Worm (Caenorhabditis elegans) whole organism, L4 larva: ENCODE measurements around the gene T19C3.3.

ENCODE experiments used
- D1046.2 ChIP-seq: fragments of 200-800 bp; sonication (Bioruptor generic); IDR thresholded peaks from 2 replicates; pipeline ENCODE4 v1.3.6; 2022; ENCODE audit warnings: missing genetic modification characterization, missing compliant biosample characterization
- F10B5.3 ChIP-seq: sonication (generic microtip); optimal IDR thresholded peaks from 2 replicates; lab custom pipeline; 2016; ENCODE audit warnings: mild to moderate bottlenecking, missing genetic modification characterization, missing compliant biosample characterization
- F49E8.2 ChIP-seq: sonication (generic microtip); optimal IDR thresholded peaks from 2 replicates; lab custom pipeline; 2016; ENCODE audit warnings: missing compliant biosample characterization, mild to moderate bottlenecking, missing genetic modification characterization, borderline replicate concordance
- R02D3.7 ChIP-seq: fragments of 150-350 bp; sonication (generic microtip); optimal IDR thresholded peaks from 3 replicates; lab custom pipeline; 2014; ENCODE audit warnings: missing biosample characterization, missing genetic modification characterization
- T20F7.1 ChIP-seq: fragments of 200-800 bp; sonication (Bioruptor generic); optimal IDR thresholded peaks from 2 replicates; lab custom pipeline; 2018; ENCODE audit warnings: mild to moderate bottlenecking, missing genetic modification characterization, missing compliant biosample characterization
- Y105C5A.15 ChIP-seq: fragments of 200-800 bp; sonication (Bioruptor generic); IDR thresholded peaks from 2 replicates; pipeline ENCODE4 v1.3.6; 2022; ENCODE audit warnings: missing genetic modification characterization, missing compliant biosample characterization
- Y48G9A.11 ChIP-seq: fragments of 200-800 bp; sonication (Bioruptor generic); IDR thresholded peaks from 2 replicates; pipeline ENCODE4 v1.3.6; 2022; ENCODE audit warnings: missing genetic modification reagents, missing genetic modification characterization, missing compliant biosample characterization
- Y5F2A.4 ChIP-seq: fragments of 200-800 bp; sonication (Bioruptor generic); optimal IDR thresholded peaks from 2 replicates; lab custom pipeline; 2018; ENCODE audit warnings: mild to moderate bottlenecking, missing genetic modification characterization, missing compliant biosample characterization
- ZK337.2 ChIP-seq: fragments of 200-800 bp; sonication (Bioruptor generic); IDR thresholded peaks from 2 replicates; pipeline ENCODE4 v1.3.6; 2022; ENCODE audit warnings: missing genetic modification reagents, missing genetic modification characterization, missing compliant biosample characterization
- ama-1 ChIP-seq: fragments of 150-350 bp; optimal IDR thresholded peaks from 2 replicates; lab custom pipeline; 2014; ENCODE audit warnings: inconsistent platforms, mixed read lengths
- ceh-62 ChIP-seq: sonication (generic microtip); optimal IDR thresholded peaks from 2 replicates; lab custom pipeline; 2017; ENCODE audit warnings: missing biosample characterization, missing genetic modification characterization
- daf-16 ChIP-seq, 3 experiments: sonication (generic microtip); optimal IDR thresholded peaks; 2 replicates each; lab custom pipeline; 2016 to 2017; ENCODE audit warnings: missing genetic modification characterization in 3 of 3, missing genetic modification reagents in 3 of 3, mild to moderate bottlenecking in 2 of 3, missing compliant biosample characterization in 2 of 3, missing biosample characterization in 1 of 3, moderate library complexity in 1 of 3
- daf-19 ChIP-seq: fragments of 200-800 bp; sonication (Bioruptor generic); conservative IDR thresholded peaks from 2 replicates; pipeline ENCODE4 v1.3.6; 2022; ENCODE audit warnings: missing genetic modification characterization, missing compliant biosample characterization
- dmd-9 ChIP-seq: fragments of 200-800 bp; sonication (Bioruptor generic); IDR thresholded peaks from 2 replicates; pipeline ENCODE4 v1.3.6; 2022; ENCODE audit warnings: missing genetic modification reagents, missing genetic modification characterization, missing compliant biosample characterization
- duxl-1 ChIP-seq: sonication (generic microtip); optimal IDR thresholded peaks from 2 replicates; lab custom pipeline; 2016; ENCODE audit warnings: mild to moderate bottlenecking, missing genetic modification characterization, moderate library complexity, missing compliant biosample characterization; ENCODE audit not compliant: poor library complexity
- dve-1 ChIP-seq: sonication (generic microtip); optimal IDR thresholded peaks from 2 replicates; lab custom pipeline; 2017; ENCODE audit warnings: antibody characterized with exemption, mild to moderate bottlenecking, missing genetic modification characterization, missing compliant biosample characterization; ENCODE audit not compliant: insufficient read depth
- egl-43 ChIP-seq: fragments of 200-800 bp; sonication (Bioruptor generic); IDR thresholded peaks from 2 replicates; pipeline ENCODE4 v1.3.6; 2022; ENCODE audit warnings: missing genetic modification reagents, missing genetic modification characterization, missing compliant biosample characterization
- fos-1 ChIP-seq: fragments of 150-350 bp; optimal IDR thresholded peaks from 2 replicates; lab custom pipeline; 2014; ENCODE audit warnings: missing biosample characterization, missing genetic modification characterization
- hlh-30 ChIP-seq: sonication (generic microtip); optimal IDR thresholded peaks from 2 replicates; lab custom pipeline; 2017; ENCODE audit warnings: antibody characterized with exemption, mild to moderate bottlenecking, missing genetic modification characterization, missing compliant biosample characterization; ENCODE audit not compliant: insufficient read depth
- hmg-1.1 ChIP-seq: fragments of 200-800 bp; sonication (Bioruptor generic); IDR thresholded peaks from 2 replicates; pipeline ENCODE4 v1.3.6; 2022; ENCODE audit warnings: missing genetic modification reagents, missing genetic modification characterization, missing compliant biosample characterization
- lim-7 ChIP-seq: fragments of 200-800 bp; sonication (Bioruptor generic); IDR thresholded peaks from 2 replicates; pipeline ENCODE4 v1.3.6; 2022; ENCODE audit warnings: missing genetic modification characterization, missing compliant biosample characterization
- lin-13 ChIP-seq: fragments of 150-350 bp; optimal IDR thresholded peaks from 2 replicates; lab custom pipeline; 2014; ENCODE audit warnings: missing biosample characterization, missing genetic modification reagents, missing genetic modification characterization
- lin-29 ChIP-seq: fragments of 200-800 bp; sonication (Bioruptor generic); IDR thresholded peaks from 2 replicates; pipeline ENCODE4 v1.3.6; 2022; ENCODE audit warnings: missing genetic modification reagents, missing genetic modification characterization, missing compliant biosample characterization
- madf-5 ChIP-seq, 2 experiments: fragments of 200-800 bp; sonication (Bioruptor generic); IDR thresholded peaks; 2 replicates each; pipeline ENCODE4 v1.3.6; 2022; ENCODE audit warnings: missing compliant biosample characterization in 2 of 2, missing genetic modification characterization in 2 of 2
- mdt-29 ChIP-seq: fragments of 200-800 bp; sonication (Bioruptor generic); IDR thresholded peaks from 2 replicates; pipeline ENCODE4 v1.3.6; 2022; ENCODE audit warnings: missing genetic modification reagents, missing genetic modification characterization, missing compliant biosample characterization
- mxl-2 ChIP-seq: fragments of 200-800 bp; sonication (Bioruptor generic); conservative IDR thresholded peaks from 2 replicates; pipeline ENCODE4 v1.3.6; 2022; ENCODE audit warnings: missing genetic modification reagents, missing genetic modification characterization, missing compliant biosample characterization
- nhr-111 ChIP-seq: fragments of 200-800 bp; sonication (Bioruptor generic); optimal IDR thresholded peaks from 2 replicates; lab custom pipeline; 2018; ENCODE audit warnings: mild to moderate bottlenecking, missing genetic modification characterization, missing compliant biosample characterization
- nhr-25 ChIP-seq: sonication (generic microtip); optimal IDR thresholded peaks from 2 replicates; lab custom pipeline; 2017; ENCODE audit warnings: missing genetic modification characterization, mild to moderate bottlenecking, missing compliant biosample characterization, antibody characterized with exemption, moderate library complexity, borderline replicate concordance; ENCODE audit not compliant: insufficient read depth
- php-3 ChIP-seq: fragments of 200-800 bp; sonication (Bioruptor generic); IDR thresholded peaks from 2 replicates; pipeline ENCODE4 v1.3.6; 2022; ENCODE audit warnings: missing genetic modification reagents, missing genetic modification characterization, missing compliant biosample characterization
- pqm-1 ChIP-seq: sonication (generic microtip); optimal IDR thresholded peaks from 2 replicates; lab custom pipeline; 2017; ENCODE audit warnings: missing biosample characterization, missing genetic modification characterization
- rbr-2 ChIP-seq: sonication (generic microtip); optimal IDR thresholded peaks from 2 replicates; lab custom pipeline; 2016; ENCODE audit warnings: missing genotype, missing genetic modification characterization, missing compliant biosample characterization
- set-16 ChIP-seq: fragments of 200-800 bp; sonication (Bioruptor generic); IDR thresholded peaks from 2 replicates; pipeline ENCODE4 v1.3.6; 2022; ENCODE audit warnings: missing genetic modification reagents, missing genetic modification characterization, missing compliant biosample characterization
- snpc-1.2 ChIP-seq: fragments of 200-800 bp; sonication (Bioruptor generic); IDR thresholded peaks from 2 replicates; pipeline ENCODE4 v1.3.6; 2022; ENCODE audit warnings: missing genetic modification reagents, missing genetic modification characterization, missing compliant biosample characterization
- spr-1 ChIP-seq: sonication (generic microtip); optimal IDR thresholded peaks from 2 replicates; lab custom pipeline; 2016; ENCODE audit warnings: mild to moderate bottlenecking, missing genetic modification characterization, missing compliant biosample characterization
- tag-97 ChIP-seq: fragments of 200-800 bp; sonication (Bioruptor generic); IDR thresholded peaks from 2 replicates; pipeline ENCODE4 v1.3.6; 2022; ENCODE audit warnings: missing genetic modification characterization, missing compliant biosample characterization
- tra-1 ChIP-seq: fragments of 200-800 bp; sonication (Bioruptor generic); IDR thresholded peaks from 2 replicates; pipeline ENCODE4 v1.3.6; 2022; ENCODE audit warnings: missing genetic modification reagents, missing genetic modification characterization, missing compliant biosample characterization
- unc-130 ChIP-seq: sonication (generic microtip); optimal IDR thresholded peaks from 2 replicates; lab custom pipeline; 2016; ENCODE audit warnings: missing genetic modification reagents, missing genetic modification characterization, missing compliant biosample characterization
- unc-39 ChIP-seq: sonication (generic microtip); optimal IDR thresholded peaks from 2 replicates; lab custom pipeline; 2017; ENCODE audit warnings: missing biosample characterization, missing genetic modification characterization
- vab-7 ChIP-seq: fragments of 200-800 bp; sonication (Bioruptor generic); IDR thresholded peaks from 2 replicates; pipeline ENCODE4 v1.3.6; 2022; ENCODE audit warnings: missing genetic modification reagents, missing genetic modification characterization, missing compliant biosample characterization
- ztf-11 ChIP-seq: fragments of 150-350 bp; optimal IDR thresholded peaks from 2 replicates; lab custom pipeline; 2014; ENCODE audit warnings: missing biosample characterization, missing genetic modification characterization

T19C3.3 gene

DNA sequence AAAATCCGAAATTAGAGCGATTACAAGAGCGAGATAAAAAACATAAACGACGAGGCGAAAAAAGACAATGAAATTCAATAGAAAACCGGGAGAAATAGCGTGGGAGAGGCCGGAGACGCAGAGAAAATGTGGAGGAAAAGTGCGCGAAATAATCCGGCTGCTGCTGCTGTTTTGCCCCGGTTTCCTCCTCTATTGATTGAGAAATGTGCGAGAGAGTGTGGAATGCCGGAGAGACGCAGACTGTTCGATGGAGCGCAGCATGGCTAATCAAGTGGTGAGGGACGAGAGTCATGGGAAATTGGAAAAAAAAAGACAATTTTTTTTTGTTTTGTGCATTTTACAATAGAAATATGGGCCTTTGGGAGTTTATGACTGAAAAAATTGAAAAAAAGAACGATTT lies 16.2 kb downstream of the T19C3.3 start (continued):
- TF ChIP-seq lin-29 (GFP tag; lab: Robert Waterston, UW) (no peak), hlh-30 (tag; lab: Kevin White, UChicago) (peak; percentile 91)
- TF ChIP-seq, all 104 proteins: peak for 21

DNA sequence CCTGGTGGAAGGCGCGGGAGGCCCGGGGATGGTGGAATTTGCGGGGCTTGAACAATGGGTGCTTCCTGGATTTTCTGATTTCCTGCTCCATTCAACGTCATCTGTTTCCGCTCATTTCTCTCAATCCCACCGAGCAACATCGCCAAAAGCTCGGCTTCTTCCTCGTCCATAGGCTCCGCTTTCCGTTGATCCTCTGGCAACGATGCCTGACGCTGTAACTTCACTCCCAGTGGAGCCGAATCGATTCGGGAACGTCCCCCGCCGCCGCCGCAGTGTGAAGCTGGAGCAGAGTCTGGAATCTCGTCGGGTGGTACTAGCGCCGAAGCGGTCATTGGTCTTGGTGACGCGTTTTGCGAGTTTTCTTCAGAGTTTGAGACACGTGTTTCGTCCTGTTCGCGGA lies 18.9 kb downstream of the T19C3.3 start:
- TF ChIP-seq nhr-25 (tag; lab: Kevin White, UChicago) (no peak), egl-43 (GFP tag; lab: Robert Waterston, UW) (0 out of 2 replicates have a peak, but pooled peaks have one; percentile 14), set-16 (GFP tag; lab: Robert Waterston, UW) (peak; percentile 83; the same call in 1 of the 2 replicates)
- TF ChIP-seq, all 104 proteins: peak for 2

DNA sequence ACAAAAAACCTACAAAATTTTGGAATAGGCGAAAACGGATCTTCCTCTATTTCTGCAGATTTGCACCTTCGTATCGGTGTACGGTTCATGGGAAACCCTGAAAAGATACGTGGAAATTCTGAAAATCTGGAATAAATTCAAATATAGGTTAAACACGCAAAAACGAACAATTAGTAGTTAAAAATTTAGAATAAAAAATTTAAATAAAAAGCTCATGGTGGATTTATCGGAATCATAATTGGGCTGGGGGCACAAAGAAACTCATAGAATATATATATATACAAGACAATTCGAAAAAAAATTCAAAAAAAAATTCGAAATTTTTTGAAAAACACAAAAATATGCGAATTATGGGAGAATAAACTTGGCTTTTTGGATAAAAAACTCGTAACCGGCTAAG lies 27.3 kb downstream of the T19C3.3 start, which contains the start of gene helq-1:
Gene helq-1, minus strand, starts transcription at position 101 of the 400 bp plus-strand sequence.
- TF ChIP-seq vab-7 (GFP tag; lab: Robert Waterston, UW) (no peak), unc-39 (tag; lab: Kevin White, UChicago) (no peak), tag-97 (GFP tag; lab: Robert Waterston, UW) (no peak), lim-7 (GFP tag; lab: Robert Waterston, UW) (no peak), nhr-111 (GFP tag; lab: Kevin White, UChicago) (no peak), fos-1 (no peak), madf-5 (GFP tag; IDR thresholded peaks at IDR 0.05; lab: Robert Waterston, UW) (no peak), hmg-1.1 (GFP tag; lab: Robert Waterston, UW) (no peak), duxl-1 (tag; lab: Kevin White, UChicago) (no peak), ceh-62 (no peak)
- TF ChIP-seq, all 104 proteins: peak for 0

DNA sequence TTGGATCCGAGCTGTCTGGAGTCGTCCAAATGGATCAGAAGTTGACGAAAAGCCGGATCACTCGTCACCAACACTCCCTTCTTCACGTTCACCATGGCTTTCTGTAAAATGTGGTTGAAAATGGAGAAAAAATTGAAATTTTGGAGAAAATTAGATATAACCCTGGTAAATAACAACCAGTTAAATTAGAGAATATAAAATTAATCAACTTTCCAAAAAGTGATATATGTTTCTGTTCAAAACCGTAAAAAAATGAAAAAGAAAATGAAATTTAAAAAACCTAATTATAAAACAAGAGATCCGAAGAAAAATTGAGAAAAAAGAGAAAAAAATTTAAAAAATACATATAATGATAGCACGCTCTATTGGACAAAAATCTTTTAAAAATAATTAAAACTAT lies 36.9 kb downstream of the T19C3.3 start, which contains the start of gene gtf-2H5:
Gene gtf-2H5, minus strand, starts transcription at position 101 of the 400 bp plus-strand sequence.
- TF ChIP-seq lim-7 (GFP tag; lab: Robert Waterston, UW) = no peak
- TF ChIP-seq lin-29 (GFP tag; lab: Robert Waterston, UW) = no peak
- no peak for TF ChIP-seq T20F7.1
- no peak for TF ChIP-seq D1046.2 (GFP tag; lab: Robert Waterston, UW)
- no peak for TF ChIP-seq daf-19
- no peak for TF ChIP-seq snpc-1.2 (GFP tag; lab: Robert Waterston, UW)
- TF ChIP-seq daf-16 (GFP tag; optimal IDR thresholded peaks at IDR 0.05; lab: Kevin White, UChicago) = no peak
- no peak for TF ChIP-seq daf-16 (tag; optimal IDR thresholded peaks at IDR 0.05; lab: Kevin White, UChicago)
- no peak for TF ChIP-seq lin-13 (GFP tag; lab: Kevin White, UChicago)
- TF ChIP-seq hlh-30 (tag; lab: Kevin White, UChicago) = no peak
- TF ChIP-seq rbr-2 (tag; lab: Kevin White, UChicago) = no peak
- TF ChIP-seq Y105C5A.15 (GFP tag; lab: Robert Waterston, UW) = no peak
- no peak for TF ChIP-seq Y5F2A.4
- no peak for TF ChIP-seq ama-1 (lab: Kevin White, UChicago)
- no peak for TF ChIP-seq ZK337.2 (GFP tag; lab: Robert Waterston, UW)
- TF ChIP-seq mdt-29 (GFP tag; lab: Robert Waterston, UW) = no peak
- TF ChIP-seq spr-1 (tag; lab: Kevin White, UChicago) = no peak
- no peak for TF ChIP-seq egl-43 (GFP tag; lab: Robert Waterston, UW)
- TF ChIP-seq unc-130 (GFP tag; lab: Kevin White, UChicago) = no peak
- TF ChIP-seq, all 104 proteins: peak for 0

DNA sequence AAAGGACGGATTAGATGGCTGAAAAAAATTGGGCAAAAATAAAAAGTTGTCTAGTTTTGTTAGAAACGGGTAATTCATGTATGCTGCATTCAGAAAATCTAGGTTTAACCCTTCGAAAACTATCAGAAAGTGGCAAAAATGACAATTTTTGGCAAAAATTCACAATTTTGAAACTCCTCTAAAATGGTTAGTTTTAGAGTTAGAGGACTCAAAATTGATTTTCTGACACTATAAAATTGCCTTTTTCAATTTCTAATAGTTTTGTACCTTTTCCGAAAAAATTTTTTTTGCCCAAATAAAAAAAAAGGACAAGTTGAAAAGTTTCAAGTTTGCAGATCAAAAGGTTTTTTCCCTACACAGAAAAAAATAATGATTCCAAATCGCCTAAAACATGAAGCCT lies 37.8 kb downstream of the T19C3.3 start:
- TF ChIP-seq dmd-9 (GFP tag; lab: Robert Waterston, UW) (no peak), F49E8.2 (tag; lab: Kevin White, UChicago) (no peak), ztf-11 (tag; lab: Kevin White, UChicago) (no peak), tra-1 (no peak), php-3 (GFP tag; lab: Robert Waterston, UW) (no peak), R02D3.7 (tag; lab: Kevin White, UChicago) (no peak), F10B5.3 (tag; lab: Kevin White, UChicago) (no peak), pqm-1 (tag; lab: Kevin White, UChicago) (no peak), dve-1 (no peak), Y48G9A.11 (GFP tag; lab: Robert Waterston, UW) (no peak), spr-1 (tag; lab: Kevin White, UChicago) (no peak), mxl-2 (GFP tag; lab: Robert Waterston, UW) (no peak)
- TF ChIP-seq, all 104 proteins: peak for 0
